Worm (Caenorhabditis elegans) whole organism, L4/young adult: ENCODE measurements around the gene Y54F10BM.3.

Experiments used
- dao-5 ChIP-seq: sonication (generic microtip); optimal IDR thresholded peaks from 2 replicates; lab custom pipeline; 2016; ENCODE audit warnings: missing genotype, missing genetic modification characterization, moderate library complexity, missing compliant biosample characterization
- him-1 ChIP-seq: sonication (generic microtip); optimal IDR thresholded peaks from 2 replicates; lab custom pipeline; 2016; ENCODE audit warnings: missing genotype, missing genetic modification reagents, missing genetic modification characterization, missing compliant biosample characterization

DNA sequence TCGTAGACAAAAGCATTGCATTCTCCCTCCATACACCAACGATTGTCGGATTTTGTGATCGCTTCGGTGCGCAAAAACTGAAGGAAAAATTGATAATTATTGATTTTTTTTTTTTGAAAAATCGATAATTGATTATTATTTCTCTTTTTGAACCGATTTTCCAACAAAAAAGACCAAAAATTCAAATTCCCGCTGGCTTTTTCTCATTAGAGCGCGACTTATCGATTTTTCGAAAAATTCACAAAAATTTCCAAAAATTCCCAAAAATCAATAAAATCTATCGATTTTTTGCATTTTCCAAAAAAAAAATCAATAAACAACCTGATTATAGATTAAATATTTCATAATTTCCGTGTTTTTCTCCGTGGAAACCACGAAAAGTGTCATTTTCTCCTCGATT, 46.8 kb downstream of the Y54F10BM.3 start:
- TF ChIP-seq dao-5, result no peak
- TF ChIP-seq him-1 (tag; lab: Kevin White, UChicago), result no peak
